Worm (Caenorhabditis elegans) whole organism, L2 larva: ENCODE results near the gene patr-1.

ENCODE experiments used
- R02D3.7 ChIP-seq: fragments of 150-350 bp; optimal IDR thresholded peaks from 2 replicates; lab custom pipeline; 2014; ENCODE audit warnings: missing biosample characterization, missing genetic modification characterization
- ama-1 ChIP-seq: fragments of 150-350 bp; optimal IDR thresholded peaks from 2 replicates; lab custom pipeline; 2018; ENCODE audit warnings: inconsistent platforms
- nhr-237 ChIP-seq: fragments of 150-350 bp; optimal IDR thresholded peaks from 2 replicates; lab custom pipeline; 2014; ENCODE audit warnings: missing biosample characterization, missing genetic modification characterization
- nhr-25 ChIP-seq: fragments of 150-350 bp; sonication (generic microtip); optimal IDR thresholded peaks from 3 replicates; lab custom pipeline; 2014; ENCODE audit warnings: missing biosample characterization, missing genetic modification characterization
- snpc-4 ChIP-seq: fragments of 150-350 bp; optimal IDR thresholded peaks from 2 replicates; lab custom pipeline; 2014; ENCODE audit warnings: missing biosample characterization, missing genetic modification characterization

DNA sequence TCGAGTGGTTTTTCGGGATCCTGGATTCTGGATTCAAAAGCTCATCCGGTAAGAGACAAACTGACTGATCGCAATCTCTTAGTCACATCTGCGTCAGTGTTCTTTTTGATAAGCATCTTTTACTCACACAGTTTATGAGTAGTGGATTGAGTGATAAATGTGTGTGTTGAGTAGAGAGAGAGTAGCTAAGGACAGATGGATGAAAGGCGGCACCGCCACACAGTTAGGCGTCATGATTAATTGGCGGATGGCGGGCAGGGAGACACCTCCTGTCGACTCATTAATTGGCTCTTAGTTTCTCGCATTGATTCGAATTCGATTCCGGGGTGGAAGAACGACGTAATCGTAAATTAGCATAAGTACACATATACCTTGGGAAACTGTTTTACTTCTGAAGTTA is 16.6 kb upstream of the patr-1 start:
- TF ChIP-seq R02D3.7 (tag; lab: Kevin White, UChicago) (no peak), ama-1 (no peak), nhr-237 (tag; lab: Kevin White, UChicago) (no peak), nhr-25 (tag; lab: Kevin White, UChicago) (no peak), snpc-4 (no peak)
